Fruit fly (Drosophila melanogaster) whole organism, embryonic: ENCODE measurements around the gene CG3505.

ENCODE experiments used
- Adf1 ChIP-seq: fragments of 200-800 bp; sonication (Bioruptor generic); IDR thresholded peaks from 2 replicates; pipeline ENCODE4 v1.3.6; 2022; ENCODE audit warnings: missing biosample characterization, missing genetic modification characterization
- Atf6 ChIP-seq: fragments of 200-800 bp; sonication (Bioruptor generic); IDR thresholded peaks from 2 replicates; pipeline ENCODE4 v1.3.6; 2022; ENCODE audit warnings: missing biosample characterization, missing genetic modification characterization
- Awh ChIP-seq: fragments of 200-800 bp; sonication (Bioruptor generic); IDR thresholded peaks from 2 replicates; pipeline ENCODE4, ENCODE4 v1.3.6; 2022; ENCODE audit warnings: missing biosample characterization, missing genetic modification characterization
- CG10366 ChIP-seq: fragments of 200-800 bp; sonication (Bioruptor generic); IDR thresholded peaks from 2 replicates; pipeline ENCODE4 v1.3.6; 2022; ENCODE audit warnings: missing biosample characterization, missing genetic modification characterization
- CG11247 ChIP-seq: fragments of 200-800 bp; sonication (Bioruptor generic); IDR thresholded peaks from 2 replicates; pipeline ENCODE4 v1.3.6; 2022; ENCODE audit warnings: missing biosample characterization, missing genetic modification characterization
- CG11560 ChIP-seq: fragments of 200-800 bp; sonication (Bioruptor generic); IDR thresholded peaks from 3 replicates; pipeline ENCODE4 v1.3.6; 2022; ENCODE audit warnings: missing biosample characterization, missing genetic modification characterization
- CG12071 ChIP-seq: fragments of 200-800 bp; sonication (Bioruptor generic); optimal IDR thresholded peaks from 3 replicates; lab custom pipeline; 2018; ENCODE audit warnings: missing biosample characterization, mild to moderate bottlenecking, missing genetic modification characterization
- CG12155 ChIP-seq: fragments of 200-800 bp; sonication (Bioruptor generic); optimal IDR thresholded peaks from 3 replicates; lab custom pipeline; 2016; ENCODE audit warnings: missing biosample characterization, missing genetic modification characterization
- CG12769 ChIP-seq: fragments of 200-800 bp; sonication (Bioruptor generic); optimal IDR thresholded peaks from 2 replicates; lab custom pipeline; 2019; ENCODE audit warnings: missing biosample characterization, mild to moderate bottlenecking, missing genetic modification characterization, moderate library complexity
- CG15011 ChIP-seq: fragments of 200-800 bp; sonication (Bioruptor generic); optimal IDR thresholded peaks from 3 replicates; lab custom pipeline; 2018; ENCODE audit warnings: missing biosample characterization, mild to moderate bottlenecking, missing genetic modification characterization
- CG15514 ChIP-seq: fragments of 200-800 bp; sonication (Bioruptor generic); optimal IDR thresholded peaks from 3 replicates; lab custom pipeline; 2017; ENCODE audit warnings: missing biosample characterization, missing genetic modification characterization, mild to moderate bottlenecking, moderate library complexity, missing genetic modification reagents
- CG2129 ChIP-seq: fragments of 200-800 bp; sonication (Bioruptor generic); IDR thresholded peaks from 2 replicates; pipeline ENCODE4 v1.3.6; 2022; ENCODE audit warnings: missing biosample characterization, missing genetic modification characterization; ENCODE audit not compliant: partially characterized antibody
- CG31365 ChIP-seq: fragments of 200-800 bp; sonication (Bioruptor generic); optimal IDR thresholded peaks from 2 replicates; lab custom pipeline; 2018; ENCODE audit warnings: missing biosample characterization, mild to moderate bottlenecking, missing genetic modification characterization
- CG43689 ChIP-seq: fragments of 200-800 bp; sonication (Bioruptor generic); IDR thresholded peaks from 2 replicates; pipeline ENCODE4 v1.3.6; 2022; ENCODE audit warnings: missing biosample characterization, missing genetic modification characterization
- CG4730 ChIP-seq: fragments of 200-800 bp; sonication (Bioruptor generic); IDR thresholded peaks from 2 replicates; pipeline ENCODE4 v1.3.6; 2022; ENCODE audit warnings: missing biosample characterization, missing genetic modification characterization
- CG6175 ChIP-seq: fragments of 200-800 bp; sonication (Bioruptor generic); IDR thresholded peaks from 3 replicates; pipeline ENCODE4 v1.3.6; 2022; ENCODE audit warnings: missing biosample characterization, missing genetic modification characterization
- CG6689 ChIP-seq: fragments of 200-800 bp; sonication (Bioruptor generic); IDR thresholded peaks from 2 replicates; pipeline ENCODE4 v1.3.6; 2022; ENCODE audit warnings: missing biosample characterization, missing genetic modification characterization
- CG6765 ChIP-seq: fragments of 200-800 bp; sonication (Bioruptor generic); optimal IDR thresholded peaks from 3 replicates; lab custom pipeline; 2017; ENCODE audit warnings: missing biosample characterization, mild to moderate bottlenecking, missing genetic modification characterization
- CG7271 ChIP-seq: fragments of 200-800 bp; sonication (Bioruptor generic); optimal IDR thresholded peaks from 2 replicates; lab custom pipeline; 2018; ENCODE audit warnings: missing biosample characterization, mild to moderate bottlenecking, missing genetic modification characterization, moderate library complexity
- CG7556 ChIP-seq: fragments of 200-800 bp; sonication (Bioruptor generic); optimal IDR thresholded peaks from 2 replicates; lab custom pipeline; 2017; ENCODE audit warnings: missing biosample characterization, mild to moderate bottlenecking, missing genetic modification characterization
- CG7839 ChIP-seq: fragments of 200-800 bp; sonication (Bioruptor generic); optimal IDR thresholded peaks from 3 replicates; lab custom pipeline; 2018; ENCODE audit warnings: missing biosample characterization, mild to moderate bottlenecking, missing genetic modification characterization, moderate library complexity
- CG9797 ChIP-seq: fragments of 200-800 bp; sonication (Bioruptor generic); optimal IDR thresholded peaks from 3 replicates; lab custom pipeline; 2018; ENCODE audit warnings: missing biosample characterization, mild to moderate bottlenecking, missing genetic modification characterization
- CG9817 ChIP-seq: fragments of 200-800 bp; sonication (Bioruptor generic); optimal IDR thresholded peaks from 2 replicates; lab custom pipeline; 2018; ENCODE audit warnings: missing biosample characterization, mild to moderate bottlenecking, missing genetic modification characterization, moderate library complexity
- E2f1 ChIP-seq: fragments of 200-800 bp; sonication (Bioruptor generic); IDR thresholded peaks from 2 replicates; pipeline ENCODE4 v1.3.6; 2022; ENCODE audit warnings: missing biosample characterization, missing genetic modification characterization
- ERR ChIP-seq: fragments of 200-800 bp; sonication (Bioruptor generic); optimal IDR thresholded peaks from 2 replicates; lab custom pipeline; 2016; ENCODE audit warnings: missing biosample characterization, missing genetic modification characterization
- H15 ChIP-seq: fragments of 200-800 bp; sonication (Bioruptor generic); IDR thresholded peaks from 3 replicates; pipeline ENCODE4 v1.3.6; 2022; ENCODE audit warnings: missing biosample characterization, missing genetic modification characterization
- HLH3B ChIP-seq: fragments of 200-800 bp; sonication (Bioruptor generic); IDR thresholded peaks from 2 replicates; pipeline ENCODE4 v1.3.6; 2022; ENCODE audit warnings: missing biosample characterization, missing genetic modification characterization
- Hmx ChIP-seq: fragments of 200-800 bp; sonication (Bioruptor generic); optimal IDR thresholded peaks from 2 replicates; lab custom pipeline; 2016; ENCODE audit warnings: missing biosample characterization, missing genetic modification characterization
- Hr3 ChIP-seq: fragments of 200-800 bp; sonication (Bioruptor generic); optimal IDR thresholded peaks from 3 replicates; lab custom pipeline; 2016; ENCODE audit warnings: missing biosample characterization, missing genetic modification characterization
- Hr78 ChIP-seq, 2 experiments: fragments of 200-800 bp in 1 of 2; fragments of >200 bp in 1 of 2; sonication (Bioruptor generic) in 1 of 2; optimal IDR thresholded peaks; 2 replicates each; lab custom pipeline; 2017 to 2019; ENCODE audit warnings: missing biosample characterization in 2 of 2, missing genetic modification characterization in 2 of 2, mild to moderate bottlenecking in 1 of 2, moderate library complexity in 1 of 2
- Hsf ChIP-seq: fragments of 200-800 bp; sonication (Bioruptor generic); optimal IDR thresholded peaks from 3 replicates; lab custom pipeline; 2016; ENCODE audit warnings: missing biosample characterization, missing genetic modification characterization
- Optix ChIP-seq: fragments of 200-800 bp; sonication (Bioruptor generic); IDR thresholded peaks from 3 replicates; pipeline ENCODE4 v1.3.6; 2022; ENCODE audit warnings: missing biosample characterization, missing genetic modification characterization
- Pdp1 ChIP-seq, 2 experiments: fragments of 200-800 bp; sonication (Bioruptor generic); optimal IDR thresholded peaks; 3 replicates each; lab custom pipeline; 2016; ENCODE audit warnings: missing biosample characterization in 2 of 2, missing genetic modification characterization in 2 of 2, mild to moderate bottlenecking in 1 of 2, moderate library complexity in 1 of 2
- bowl ChIP-seq: fragments of 200-800 bp; sonication (Bioruptor generic); IDR thresholded peaks from 2 replicates; pipeline ENCODE4 v1.3.6; 2022; ENCODE audit warnings: missing biosample characterization, missing genetic modification characterization
- cato ChIP-seq: fragments of 200-800 bp; sonication (Bioruptor generic); optimal IDR thresholded peaks from 2 replicates; lab custom pipeline; 2016; ENCODE audit warnings: missing biosample characterization, missing genetic modification characterization, borderline replicate concordance
- ewg ChIP-seq: fragments of 200-800 bp; sonication (Bioruptor generic); optimal IDR thresholded peaks from 3 replicates; lab custom pipeline; 2017; ENCODE audit warnings: mild to moderate bottlenecking, missing biosample characterization, missing genetic modification reagents, missing genetic modification characterization
- jumu ChIP-seq: fragments of 200-800 bp; sonication (Bioruptor generic); optimal IDR thresholded peaks from 3 replicates; lab custom pipeline; 2016; ENCODE audit warnings: missing biosample characterization, missing genetic modification characterization
- ken ChIP-seq: fragments of 200-800 bp; sonication (Bioruptor generic); IDR thresholded peaks from 3 replicates; pipeline ENCODE4 v1.3.6; 2022; ENCODE audit warnings: missing biosample characterization, missing genetic modification characterization
- knrl ChIP-seq: fragments of 200-800 bp; sonication (Bioruptor generic); IDR thresholded peaks from 3 replicates; pipeline ENCODE4 v1.3.6; 2022; ENCODE audit warnings: missing biosample characterization, missing genetic modification characterization; ENCODE audit not compliant: partially characterized antibody
- mam ChIP-seq: fragments of 200-800 bp; sonication (Bioruptor generic); optimal IDR thresholded peaks from 3 replicates; lab custom pipeline; 2016; ENCODE audit warnings: missing biosample characterization, missing genetic modification characterization
- pnt ChIP-seq: fragments of 200-800 bp; sonication (Bioruptor generic); optimal IDR thresholded peaks from 3 replicates; lab custom pipeline; 2016; ENCODE audit warnings: missing biosample characterization, missing genetic modification characterization
- pum ChIP-seq: fragments of 200-800 bp; sonication (Bioruptor generic); optimal IDR thresholded peaks from 2 replicates; lab custom pipeline; 2016; ENCODE audit warnings: missing biosample characterization, missing genetic modification characterization
- ranshi ChIP-seq: fragments of 200-800 bp; sonication (Bioruptor generic); IDR thresholded peaks from 2 replicates; pipeline ENCODE4 v1.3.6; 2022; ENCODE audit warnings: missing biosample characterization, missing genetic modification characterization
- sna ChIP-seq: fragments of 200-800 bp; sonication (Bioruptor generic); IDR thresholded peaks from 2 replicates; pipeline ENCODE4 v1.3.6; 2022; ENCODE audit warnings: missing biosample characterization, missing genetic modification characterization; ENCODE audit not compliant: partially characterized antibody
- stwl ChIP-seq: fragments of 200-800 bp; sonication (Bioruptor generic); optimal IDR thresholded peaks from 3 replicates; lab custom pipeline; 2018; ENCODE audit warnings: missing biosample characterization, mild to moderate bottlenecking, missing genetic modification characterization, moderate library complexity
- tin ChIP-seq: fragments of 200-800 bp; sonication (Bioruptor generic); optimal IDR thresholded peaks from 3 replicates; lab custom pipeline; 2016; ENCODE audit warnings: missing biosample characterization, missing genetic modification characterization
- trem ChIP-seq: fragments of 200-800 bp; optimal IDR thresholded peaks from 3 replicates; lab custom pipeline; 2019; ENCODE audit warnings: missing biosample characterization, mild to moderate bottlenecking, missing genetic modification characterization, moderate library complexity
- trh ChIP-seq: fragments of 200-800 bp; sonication (Bioruptor generic); optimal IDR thresholded peaks from 2 replicates; lab custom pipeline; 2016; ENCODE audit warnings: missing biosample characterization, missing genetic modification characterization
- vfl ChIP-seq: fragments of 200-800 bp; sonication (Bioruptor generic); optimal IDR thresholded peaks from 2 replicates; lab custom pipeline; 2016; ENCODE audit warnings: missing biosample characterization, missing genetic modification characterization

The CG3505 gene

DNA sequence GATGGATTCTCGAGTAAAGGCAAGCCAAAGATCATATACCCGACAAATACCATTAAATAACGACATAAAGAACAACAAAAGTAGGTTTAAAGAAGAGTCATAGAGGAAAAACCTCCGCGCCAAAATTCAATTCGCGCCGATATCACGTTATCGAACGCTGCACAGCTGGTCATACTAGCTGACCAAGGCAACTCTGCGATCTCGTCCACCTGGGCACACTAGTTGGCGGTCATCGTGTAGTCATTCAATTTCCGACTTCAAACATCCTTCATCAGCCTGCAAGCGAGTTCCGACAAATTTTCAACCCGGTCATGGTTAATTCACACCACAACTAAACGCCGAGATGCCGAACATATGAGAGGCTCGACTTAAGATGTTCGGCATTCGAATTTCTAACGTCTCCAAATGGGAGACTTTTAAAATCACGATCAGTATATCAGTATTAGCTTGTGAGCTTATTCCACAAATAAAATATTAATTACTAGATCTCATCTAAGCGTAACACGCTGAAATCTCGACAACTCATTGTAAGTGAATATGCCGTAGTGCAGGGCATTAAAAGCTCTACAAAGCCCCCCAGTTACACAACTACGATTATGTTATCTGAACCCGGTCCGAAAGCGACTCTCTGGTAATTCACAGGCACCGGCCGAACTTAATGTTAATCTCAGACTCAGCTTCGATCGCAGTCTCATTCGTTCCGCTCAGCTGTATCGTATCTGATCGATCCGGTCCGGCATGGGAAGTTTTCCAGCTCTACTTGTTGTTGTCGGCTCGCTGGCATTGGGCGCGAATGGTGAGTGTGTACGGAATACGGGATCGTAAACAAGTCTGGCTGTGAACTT lies at the start of gene CG3505 (continued):
- TF ChIP-seq cato (GFP tag; lab: Kevin White, UChicago) (no peak), CG11560 (tag; lab: Robert Waterston, UW) (no peak), CG15011 (GFP tag; lab: Kevin White, UChicago) (peak; percentile 42), pum (GFP tag; lab: Kevin White, UChicago) (peak; percentile 38), CG6689 (GFP tag; lab: Robert Waterston, UW) (no peak), Hmx (GFP tag; lab: Kevin White, UChicago) (no peak), Awh (no peak), CG4730 (GFP tag; lab: Robert Waterston, UW) (no peak), ERR (GFP tag; lab: Kevin White, UChicago) (no peak), CG31365 (tag; lab: Kevin White, UChicago) (peak; percentile 6), mam (GFP tag; lab: Kevin White, UChicago) (peak; percentile 41), Atf6 (no peak; the same call in 1 of the 2 replicates), CG6765 (GFP tag; lab: Kevin White, UChicago) (no peak), CG12071 (peak; percentile 9), ranshi (GFP tag; lab: Robert Waterston, UW) (0 out of 2 replicates have a peak, but pooled peaks have one; percentile 10), CG9817 (tag; lab: Kevin White, UChicago) (peak; percentile 34), stwl (tag; lab: Kevin White, UChicago) (peak; percentile 53), CG15514 (peak; percentile 64), E2f1 (GFP tag; lab: Robert Waterston, UW) (no peak), pnt (GFP tag; lab: Kevin White, UChicago) (no peak), CG11247 (no peak), trem (tag; lab: Kevin White, UChicago) (peak; percentile 36), Optix (GFP tag; lab: Robert Waterston, UW) (no peak), ewg (GFP tag; lab: Kevin White, UChicago) (no peak), HLH3B (GFP tag; lab: Robert Waterston, UW) (peak; percentile 40), CG7556 (GFP tag; lab: Kevin White, UChicago) (peak; percentile 39), knrl (peak; percentile 42; the same call in 1 of the 3 replicates), bowl (GFP tag; lab: Robert Waterston, UW) (no peak), trh (no peak), CG12769 (tag; lab: Kevin White, UChicago) (peak; percentile 87), sna (GFP tag; lab: Robert Waterston, UW) (no peak), tin (GFP tag; lab: Kevin White, UChicago) (no peak), Hr3 (GFP tag; lab: Kevin White, UChicago) (peak; percentile 1), CG7839 (tag; lab: Kevin White, UChicago) (peak; percentile 41), CG6175 (GFP tag; lab: Robert Waterston, UW) (no peak), H15 (GFP tag; lab: Robert Waterston, UW) (no peak), Adf1 (no peak), Hr78 (GFP tag; optimal IDR thresholded peaks at IDR 0.05; lab: Kevin White, UChicago) (no peak), CG7271 (no peak), CG12155 (GFP tag; lab: Kevin White, UChicago) (no peak), jumu (GFP tag; lab: Kevin White, UChicago) (no peak), Hsf (no peak), CG10366 (GFP tag; lab: Robert Waterston, UW) (0 out of 2 replicates have a peak, but pooled peaks have one; percentile 24), vfl (GFP tag; lab: Kevin White, UChicago) (no peak), CG43689 (GFP tag; lab: Robert Waterston, UW) (peak; percentile 11; the same call in 1 of the 2 replicates), Pdp1 (GFP tag; optimal IDR thresholded peaks at IDR 0.05; lab: Kevin White, UChicago) (peak; percentile 26 to 96), ken (GFP tag; lab: Robert Waterston, UW) (peak; percentile 40; the same call in 1 of the 3 replicates), CG9797 (GFP tag; lab: Kevin White, UChicago) (peak; percentile 96), CG2129 (GFP tag; lab: Robert Waterston, UW) (0 out of 2 replicates have a peak, but pooled peaks have one; percentile 21)
